Worm (Caenorhabditis elegans) whole organism, dauer: ENCODE measurements around the gene lron-14.

Source experiments
- unc-62 ChIP-seq: sonication (generic microtip); optimal IDR thresholded peaks from 2 replicates; lab custom pipeline; 2017; ENCODE audit warnings: missing biosample characterization, missing genetic modification reagents, missing genetic modification characterization

The lron-14 gene

DNA sequence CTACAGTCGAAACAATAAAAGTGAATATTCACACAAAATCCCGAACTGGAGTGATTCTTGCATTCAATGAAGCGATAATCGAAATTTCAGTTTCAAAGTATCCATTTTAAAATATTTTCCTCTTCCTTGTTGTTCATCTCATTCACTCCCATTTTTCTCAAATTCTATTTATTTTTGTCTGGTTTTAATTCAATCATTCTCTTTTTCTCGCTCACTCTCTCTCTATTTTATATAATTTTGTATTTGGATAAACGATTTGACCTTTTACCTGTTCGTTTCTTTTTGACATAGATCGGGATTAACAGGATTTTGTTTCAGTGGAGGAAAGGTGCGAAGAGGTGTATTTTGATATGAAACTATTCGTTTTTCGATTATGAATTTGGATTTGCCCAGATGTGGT is 20.4 kb downstream of the lron-14 start, which contains the start of gene T05A1.5:
TSS of gene T05A1.5 (plus strand) at position 301 of the 400 bp plus-strand sequence.
- TF ChIP-seq unc-62 (GFP tag; lab: Kevin White, UChicago), result no peak

DNA sequence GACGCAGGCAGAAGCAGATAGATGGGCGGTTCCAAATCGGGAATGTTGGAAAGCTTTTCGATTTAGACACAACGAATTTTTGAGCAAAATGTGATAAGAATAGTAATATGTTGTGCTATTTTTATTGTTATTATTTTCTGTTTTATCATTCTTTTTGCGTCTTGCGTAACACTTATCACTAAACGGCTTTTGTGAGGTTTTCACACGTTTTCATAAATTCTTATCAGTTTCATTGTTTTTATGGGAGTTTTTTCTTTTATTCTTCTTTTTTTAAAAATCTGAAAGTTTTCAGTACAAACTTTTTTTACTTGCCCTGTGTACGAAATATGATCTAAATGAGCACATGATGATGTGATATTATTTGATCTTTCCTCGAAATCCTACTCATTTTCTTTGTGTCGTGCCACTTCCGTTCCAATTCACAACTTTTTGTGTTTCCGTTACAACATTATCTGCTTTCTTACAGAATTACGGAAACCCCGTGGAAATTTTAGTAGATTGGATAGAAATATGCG is 26.0 kb downstream of the lron-14 start, which contains the start of gene fbl-1:
TSS of gene fbl-1 (plus strand) at position 465 of the 515 bp plus-strand sequence.
- no peak for TF ChIP-seq unc-62 (GFP tag; lab: Kevin White, UChicago)

DNA sequence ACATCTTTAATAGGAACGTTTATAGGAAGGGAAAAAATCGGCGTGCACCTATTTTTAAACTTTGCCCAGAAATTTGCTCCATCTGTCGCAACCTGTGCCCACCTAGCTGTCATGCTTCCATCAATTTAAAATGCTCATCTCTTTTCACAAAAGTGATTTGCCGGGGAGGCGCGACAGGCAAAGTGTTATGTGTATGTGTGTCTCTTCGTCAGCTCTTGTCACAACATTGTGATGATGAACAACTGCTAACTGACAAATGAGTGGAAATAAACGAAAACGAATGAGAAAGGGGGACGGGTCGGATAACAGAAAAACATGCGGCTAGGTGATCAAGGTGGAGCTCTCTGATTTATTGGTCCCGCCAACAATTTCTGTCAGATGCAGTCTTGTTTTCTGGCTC is 28.2 kb downstream of the lron-14 start:
- no peak for TF ChIP-seq unc-62 (GFP tag; lab: Kevin White, UChicago)

DNA sequence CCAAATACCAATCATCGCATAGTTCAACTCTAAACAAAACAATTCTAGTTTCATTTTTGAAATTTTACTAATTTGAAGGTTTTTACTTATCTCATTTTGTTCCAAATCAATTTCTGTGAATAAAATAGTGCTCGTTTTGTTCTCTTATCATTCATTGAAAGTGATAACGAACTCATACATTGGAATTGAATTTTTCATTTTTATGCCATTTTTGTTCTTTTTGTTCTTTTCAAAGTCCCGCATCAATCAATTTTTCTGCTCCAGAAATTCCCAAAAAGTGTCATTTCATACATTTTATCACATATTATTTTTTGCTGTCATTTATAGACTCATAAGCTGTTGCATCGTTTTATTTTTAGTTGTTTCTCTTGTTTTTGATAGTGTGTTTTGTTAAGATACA is 28.9 kb downstream of the lron-14 start:
- no peak for TF ChIP-seq unc-62 (GFP tag; lab: Kevin White, UChicago)

DNA sequence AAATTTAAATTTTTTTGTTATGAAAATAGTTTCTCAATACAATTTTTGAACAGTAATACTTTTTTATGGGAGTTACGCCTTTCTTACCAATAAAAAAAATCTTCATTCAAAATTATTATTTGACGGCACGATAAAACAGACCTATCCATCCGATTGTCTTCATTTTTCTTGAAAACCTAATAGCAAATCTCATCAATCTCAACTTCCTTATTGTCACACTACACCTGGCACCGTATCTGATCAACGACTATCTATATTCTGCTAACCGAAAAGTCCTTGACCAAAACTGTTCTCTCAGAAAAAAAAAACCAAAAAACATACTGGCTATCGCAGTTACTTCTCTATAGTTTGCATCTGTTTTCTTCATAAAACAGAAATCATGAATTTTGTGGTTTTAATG is 30.3 kb downstream of the lron-14 start:
- no peak for TF ChIP-seq unc-62 (GFP tag; lab: Kevin White, UChicago)

DNA sequence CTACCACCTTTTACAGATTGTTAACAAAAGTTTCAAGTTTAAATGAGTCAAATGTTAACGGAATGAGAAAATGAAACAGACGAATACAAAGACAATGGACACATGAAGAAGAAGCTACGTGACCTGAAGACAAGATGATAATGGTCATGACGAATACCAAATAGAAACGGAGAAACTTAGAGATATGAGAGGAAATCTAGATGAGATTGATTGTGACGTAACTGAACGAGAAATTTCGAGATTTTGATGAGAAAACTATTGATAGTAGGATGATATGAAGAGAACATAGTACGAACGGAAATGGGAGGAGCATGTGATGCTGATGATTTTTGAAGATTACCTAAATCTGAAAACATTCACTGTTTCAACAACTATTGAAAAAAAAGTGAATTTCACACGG is 31.3 kb downstream of the lron-14 start:
- no peak for TF ChIP-seq unc-62 (GFP tag; lab: Kevin White, UChicago)

DNA sequence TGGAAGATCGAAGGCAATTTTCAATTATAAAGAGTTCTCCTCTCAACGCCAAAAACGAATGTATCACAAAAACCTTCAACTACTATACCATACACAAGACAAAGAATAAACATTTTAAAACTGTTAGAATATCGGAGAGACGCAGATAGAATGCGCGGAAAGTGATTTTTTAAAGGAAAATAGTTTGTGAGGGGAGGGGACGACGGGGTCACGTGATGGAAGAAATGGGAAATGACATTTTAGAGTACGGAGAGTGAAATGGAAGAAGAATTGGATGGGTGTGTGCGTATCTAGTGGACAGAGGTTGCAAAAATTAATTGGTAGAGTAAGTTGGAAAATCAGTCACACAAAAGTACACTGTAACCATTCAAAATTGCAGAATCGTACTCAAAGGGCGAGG is 32.1 kb downstream of the lron-14 start:
- no peak for TF ChIP-seq unc-62 (GFP tag; lab: Kevin White, UChicago)

DNA sequence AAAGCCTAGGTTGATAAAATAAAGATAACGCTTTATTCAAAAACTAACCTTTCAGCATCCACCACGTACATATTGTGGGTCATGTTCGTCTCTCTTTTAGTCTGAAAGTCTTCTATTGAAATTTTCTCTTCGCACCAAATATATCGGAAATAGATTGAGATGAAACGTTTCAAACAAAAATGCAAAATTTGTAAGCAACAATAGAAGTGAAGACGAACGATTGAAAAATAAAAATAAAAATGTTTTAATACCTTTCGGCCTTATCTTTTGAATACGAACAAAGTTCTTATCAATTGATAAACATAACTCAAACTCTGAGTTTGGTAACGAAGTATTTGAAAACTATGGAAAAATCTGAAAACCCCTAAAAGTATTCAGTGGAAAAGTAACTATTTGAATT is 33.3 kb downstream of the lron-14 start, which contains the start of gene F56H11.2:
TSS of gene F56H11.2 (minus strand) at position 101 of the 400 bp plus-strand sequence.
- no peak for TF ChIP-seq unc-62 (GFP tag; lab: Kevin White, UChicago)

DNA sequence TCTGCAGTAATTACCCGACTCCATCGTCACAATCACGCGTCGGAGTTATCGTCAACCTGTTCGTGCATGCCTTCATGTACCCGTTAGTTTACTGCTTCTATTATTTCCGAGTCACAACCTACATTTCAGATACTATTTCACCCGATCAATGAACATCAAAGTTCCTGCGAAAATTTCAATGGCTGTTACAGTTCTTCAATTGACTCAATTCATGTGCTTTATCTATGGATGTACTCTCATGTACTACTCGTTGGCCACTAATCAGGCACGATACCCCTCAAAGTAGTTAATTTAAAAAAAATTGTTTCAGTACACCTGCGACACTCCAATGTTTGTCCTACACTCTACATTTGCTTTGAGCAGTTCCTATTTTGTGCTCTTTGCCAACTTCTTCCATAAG is 35.6 kb downstream of the lron-14 start:
- TF ChIP-seq unc-62 (GFP tag; lab: Kevin White, UChicago), result no peak

DNA sequence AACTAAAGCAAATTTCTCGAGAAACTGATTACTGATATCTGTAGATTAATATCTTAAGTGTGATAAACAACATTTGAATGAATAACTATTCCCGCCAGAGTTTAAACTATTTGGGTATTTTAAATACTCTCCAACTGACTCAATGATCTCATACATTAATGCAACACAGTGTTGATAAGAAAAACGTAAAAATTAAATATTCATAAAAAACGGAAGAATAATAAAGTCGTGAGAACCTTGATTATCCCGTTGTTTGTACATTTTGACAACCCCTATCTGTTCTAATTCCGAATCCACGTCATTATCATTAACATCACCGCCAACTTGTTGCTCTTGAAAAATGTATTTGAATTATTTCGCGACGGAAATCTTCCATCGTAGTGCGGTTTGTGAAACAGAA is 36.8 kb downstream of the lron-14 start, which contains the start of gene elo-7:
TSS of gene elo-7 (plus strand) at position 301 of the 400 bp plus-strand sequence.
- TF ChIP-seq unc-62 (GFP tag; lab: Kevin White, UChicago), result no peak

DNA sequence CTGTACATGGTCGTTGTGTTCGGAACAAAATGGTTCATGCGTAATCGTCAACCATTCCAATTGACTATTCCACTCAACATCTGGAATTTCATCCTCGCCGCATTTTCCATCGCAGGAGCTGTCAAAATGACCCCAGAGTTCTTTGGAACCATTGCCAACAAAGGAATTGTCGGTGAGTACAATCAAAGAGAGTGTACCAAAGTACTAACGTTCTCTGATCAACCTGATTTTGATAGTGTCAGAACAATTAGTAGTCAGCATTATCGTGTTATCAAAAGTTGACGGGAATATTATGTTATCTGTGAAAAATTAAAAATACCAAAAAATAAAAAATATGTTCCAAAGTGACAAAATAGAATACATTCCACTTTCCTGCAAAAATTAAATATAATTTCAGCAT is 39.4 kb downstream of the lron-14 start:
- TF ChIP-seq unc-62 (GFP tag; lab: Kevin White, UChicago), result no peak

DNA sequence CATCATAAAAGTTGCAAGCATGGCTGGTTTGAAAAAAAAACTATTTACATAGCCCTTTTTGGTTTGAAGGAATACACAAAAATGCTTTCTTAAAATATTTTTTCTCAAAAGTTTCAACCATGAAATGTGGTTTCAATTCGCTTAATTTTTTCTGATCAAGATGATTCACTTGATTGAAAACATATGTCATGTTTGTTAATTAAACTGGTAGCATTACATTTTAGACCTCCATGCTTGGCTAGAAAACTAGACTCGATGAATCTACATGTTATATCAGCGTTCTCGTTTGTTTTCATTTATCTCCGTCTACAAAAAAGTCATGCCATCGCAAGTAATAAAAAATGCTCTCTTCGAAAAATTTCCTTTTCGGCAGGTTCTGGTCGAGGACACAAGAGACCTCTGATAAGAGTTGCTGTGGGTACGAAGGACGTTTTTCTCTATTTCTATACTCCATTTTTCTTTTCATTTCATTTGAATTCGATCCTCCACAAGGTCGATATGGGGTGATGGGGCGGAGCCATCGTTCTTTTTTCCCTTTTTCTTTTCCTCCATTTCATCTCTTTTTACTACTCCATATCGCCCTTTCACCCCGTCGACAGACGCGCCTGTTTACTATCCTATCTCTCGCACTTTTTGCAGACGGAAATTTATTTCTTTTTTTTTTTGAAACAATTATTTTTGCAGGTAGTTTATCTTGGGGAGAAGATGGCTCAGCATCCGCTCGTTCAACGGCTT is 40.6 kb downstream of the lron-14 start, which contains the start of gene elo-1:
TSS of gene elo-1 (plus strand) at position 685 of the 735 bp plus-strand sequence.
- TF ChIP-seq unc-62 (GFP tag; lab: Kevin White, UChicago), result no peak

DNA sequence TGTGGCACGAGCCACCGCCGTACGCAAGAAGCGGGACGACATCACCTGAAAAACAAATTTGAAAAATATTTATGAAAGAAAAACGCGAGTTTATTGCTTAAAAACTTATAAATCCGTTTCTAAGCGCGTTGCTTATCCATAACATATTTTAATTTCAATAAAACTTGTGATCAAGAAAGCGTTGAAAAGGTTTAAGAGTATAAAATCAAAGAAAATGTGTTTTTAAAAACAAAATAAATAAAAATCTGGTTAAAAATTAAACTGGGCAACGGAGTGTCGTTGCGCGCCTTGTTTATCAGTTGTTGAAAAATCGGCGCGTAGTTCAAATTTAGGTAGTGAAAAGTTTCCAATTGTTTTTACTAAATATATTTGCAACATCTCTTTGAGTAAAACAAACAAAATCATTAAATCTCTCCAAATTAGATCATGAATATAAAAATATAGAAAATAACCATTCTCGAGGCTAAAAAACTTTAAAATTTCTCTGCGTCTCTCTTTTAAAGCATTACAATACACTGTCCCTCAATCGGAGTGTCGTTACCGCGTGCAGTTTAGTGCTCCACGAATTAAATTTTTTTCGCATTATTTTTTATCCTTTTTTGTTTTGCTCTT is 41.5 kb downstream of the lron-14 start, which contains the start of gene ndua-5:
TSS of gene ndua-5 (minus strand) at position 51 of the 612 bp plus-strand sequence.
- no peak for TF ChIP-seq unc-62 (GFP tag; lab: Kevin White, UChicago)

DNA sequence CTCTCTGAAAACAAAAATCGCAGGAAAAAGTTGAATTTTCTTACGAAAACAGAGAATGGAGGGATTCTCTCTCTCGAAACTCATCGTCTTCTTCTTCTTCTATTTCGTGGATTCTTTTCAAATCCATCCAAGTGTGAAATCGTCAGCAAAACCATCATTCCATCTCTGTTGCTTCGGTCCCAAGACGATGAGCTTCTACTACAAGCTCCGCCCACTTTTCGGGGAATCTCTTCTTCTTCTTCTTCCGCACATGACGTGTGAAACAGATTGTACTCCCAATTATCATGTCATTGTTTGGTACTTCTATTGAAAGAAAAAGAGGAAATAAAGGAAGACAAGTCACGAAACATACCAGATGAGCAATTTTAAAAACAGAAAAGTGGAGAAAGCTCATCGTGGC is 43.3 kb downstream of the lron-14 start:
- no peak for TF ChIP-seq unc-62 (GFP tag; lab: Kevin White, UChicago)

DNA sequence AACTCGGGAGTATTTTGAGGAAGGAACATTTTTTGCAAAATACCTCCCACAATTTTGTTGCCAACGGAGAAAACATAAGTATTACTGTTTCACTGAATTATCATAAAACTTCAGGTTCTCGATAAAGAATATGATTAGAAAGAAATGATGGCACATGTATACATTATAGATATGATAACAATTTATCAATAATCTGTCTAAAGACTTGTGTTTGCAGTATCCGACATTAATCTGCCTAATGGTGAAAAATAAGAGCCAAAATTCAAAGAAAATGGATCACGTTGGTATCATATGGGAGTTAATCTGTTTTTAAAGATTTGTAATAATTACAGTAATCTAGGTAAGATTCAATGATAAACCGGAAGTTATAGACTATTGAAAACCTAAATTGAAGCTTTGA is 45.8 kb downstream of the lron-14 start:
- TF ChIP-seq unc-62 (GFP tag; lab: Kevin White, UChicago), result no peak

DNA sequence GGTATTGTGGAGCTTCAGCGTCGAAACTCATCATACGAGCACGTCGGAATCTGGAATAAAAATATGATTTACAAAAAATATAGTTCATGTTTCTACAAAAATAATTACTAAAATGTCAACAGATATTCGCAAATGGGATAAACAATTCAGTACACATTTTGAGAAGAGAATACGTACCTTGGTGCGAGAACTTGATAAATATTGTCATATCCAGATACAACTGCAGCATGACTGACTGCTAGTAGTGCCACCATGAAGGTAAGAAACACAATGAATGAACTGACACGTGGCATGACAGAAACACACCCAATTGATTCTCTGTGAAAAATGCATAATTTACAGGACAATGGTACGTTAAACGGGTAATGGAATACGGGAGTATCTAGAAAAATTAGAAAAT is 47.8 kb downstream of the lron-14 start, which contains the start of gene nlp-35:
TSS of gene nlp-35 (minus strand) at position 319 of the 400 bp plus-strand sequence.
- TF ChIP-seq unc-62 (GFP tag; lab: Kevin White, UChicago), result no peak
